Worm (Caenorhabditis elegans) whole organism, young adult: ENCODE results near the gene F02E11.3.

Experiments
- B0035.1 ChIP-seq: sonication (generic microtip); optimal IDR thresholded peaks from 2 replicates; lab custom pipeline; 2016; ENCODE audit warnings: missing genetic modification characterization, mild to moderate bottlenecking, missing compliant biosample characterization, missing genotype, missing genetic modification reagents
- F55B11.4 ChIP-seq: sonication (generic microtip); optimal IDR thresholded peaks from 2 replicates; lab custom pipeline; 2016; ENCODE audit warnings: missing compliant biosample characterization, missing genetic modification characterization, borderline replicate concordance; ENCODE audit not compliant: insufficient read depth
- ZK185.1 ChIP-seq: sonication (generic microtip); optimal IDR thresholded peaks from 2 replicates; lab custom pipeline; 2016; ENCODE audit warnings: mild to moderate bottlenecking, missing genetic modification characterization, missing compliant biosample characterization; ENCODE audit not compliant: poor library complexity, severe bottlenecking
- cebp-1 ChIP-seq, 2 experiments: fragments of 200-800 bp in 1 of 2; sonication (Bioruptor generic) in 1 of 2; sonication (generic microtip) in 1 of 2; IDR thresholded peaks in 1 of 2; optimal IDR thresholded peaks in 1 of 2; 2 replicates each; pipeline versions ENCODE4 v1.3.6 to Lab custom; 2017 to 2022; ENCODE audit warnings: missing compliant biosample characterization in 2 of 2, missing genetic modification characterization in 2 of 2, mild to moderate bottlenecking in 1 of 2, missing genetic modification reagents in 1 of 2, moderate library complexity in 1 of 2
- lin-35 ChIP-seq, 3 experiments: fragments of 150-350 bp in 2 of 3; sonication (generic microtip) in 1 of 3; optimal IDR thresholded peaks; 2 replicates each; lab custom pipeline; 2014 to 2018; ENCODE audit warnings: missing biosample characterization in 3 of 3, missing genetic modification characterization in 3 of 3, missing genetic modification reagents in 3 of 3
- nfyb-1 ChIP-seq: fragments of 200-800 bp; sonication (Bioruptor generic); IDR thresholded peaks from 2 replicates; pipeline ENCODE4 v1.3.6; 2022; ENCODE audit warnings: missing genetic modification reagents, missing genetic modification characterization, missing compliant biosample characterization
- unc-62 ChIP-seq: fragments of 150-350 bp; optimal IDR thresholded peaks from 2 replicates; lab custom pipeline; 2014; ENCODE audit warnings: missing biosample characterization, missing genetic modification reagents, missing genetic modification characterization
- ztf-3 ChIP-seq: fragments of 200-800 bp; sonication (Bioruptor generic); optimal IDR thresholded peaks from 2 replicates; lab custom pipeline; 2018; ENCODE audit warnings: mild to moderate bottlenecking, missing genetic modification characterization, missing compliant biosample characterization

DNA sequence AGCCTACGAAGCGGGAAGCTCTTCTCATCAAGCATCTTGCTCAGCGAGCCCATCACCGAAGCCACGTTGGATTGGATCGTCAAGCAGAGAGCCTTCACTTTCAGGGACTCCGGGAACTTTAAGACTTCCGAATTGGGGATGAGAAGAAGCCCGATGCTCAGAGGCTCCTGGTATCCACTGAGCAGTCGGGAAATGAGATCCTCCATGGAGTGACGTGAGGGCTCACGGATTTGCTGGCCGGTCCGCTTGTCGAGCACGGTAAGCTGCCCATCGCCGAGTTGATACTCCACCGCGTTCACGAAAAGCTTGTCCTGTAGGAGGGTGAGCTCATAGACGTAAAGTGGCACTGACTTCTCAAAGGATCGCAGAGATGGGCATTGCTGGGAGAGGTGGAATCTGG, 27.3 kb downstream of the F02E11.3 start:
- TF ChIP-seq unc-62 (GFP tag; lab: Kevin White, UChicago) (no peak), lin-35 (GFP tag; optimal IDR thresholded peaks at IDR 0.05; lab: Kevin White, UChicago) (no peak), nfyb-1 (GFP tag; lab: Robert Waterston, UW) (no peak), ZK185.1 (tag; lab: Kevin White, UChicago) (no peak), B0035.1 (tag; lab: Kevin White, UChicago) (no peak), ztf-3 (GFP tag; lab: Kevin White, UChicago) (no peak), cebp-1 (GFP tag; IDR thresholded peaks at IDR 0.05; lab: Robert Waterston, UW) (no peak), cebp-1 (tag; optimal IDR thresholded peaks at IDR 0.05; lab: Kevin White, UChicago) (no peak), F55B11.4 (tag; lab: Kevin White, UChicago) (no peak)
